Fruit fly (Drosophila melanogaster): ENCODE measurements around the gene danr.

- TF ChIP-seq CG9948 (tag; optimal IDR thresholded peaks at IDR 0.05) (no peak), CG13204 (GFP tag; optimal IDR thresholded peaks at IDR 0.05) (no peak), D1 (tag; optimal IDR thresholded peaks at IDR 0.05) (no peak), rn (GFP tag; IDR thresholded peaks at IDR 0.05) (no peak), CG4496 (GFP tag; IDR thresholded peaks at IDR 0.05) (no peak), Ets98B (GFP tag; IDR thresholded peaks at IDR 0.05) (no peak)
These were observed 11.0 kb upstream of the danr start for dm6 chr3R:25126823-25127222.
